Worm (Caenorhabditis elegans): Measurements from ENCODE around the gene T27E7.3.

DNA sequence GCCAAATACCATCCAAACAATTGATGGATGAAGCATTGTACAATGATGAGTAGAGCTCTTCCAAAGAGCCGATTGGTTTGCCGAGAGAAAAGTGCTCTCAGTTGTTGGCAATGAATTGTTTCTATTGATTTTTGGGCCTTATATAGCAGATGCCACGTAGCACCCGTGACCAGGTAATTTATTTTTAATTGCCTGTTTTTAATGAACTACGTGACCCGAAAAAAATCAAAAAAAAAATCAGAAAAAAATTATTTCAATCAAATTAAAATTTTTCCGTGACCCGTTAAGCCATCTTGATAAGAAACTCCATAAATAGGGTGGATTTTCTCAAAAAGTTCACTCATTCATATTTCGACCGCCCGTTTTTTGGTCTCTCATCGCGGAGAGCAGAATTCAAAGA, 9.4 kb upstream of the T27E7.3 start, which contains the start of the genes Y57G11A.2 and T27E7.1:
- no peak for TF ChIP-seq skn-1 (tag; optimal IDR thresholded peaks at IDR 0.05)
- TF ChIP-seq nhr-84 (tag; optimal IDR thresholded peaks at IDR 0.05): no peak
- no peak for TF ChIP-seq nhr-85 (tag)
- no peak for TF ChIP-seq pax-3 (tag; optimal IDR thresholded peaks at IDR 0.05)
- TF ChIP-seq nhr-28 (tag; optimal IDR thresholded peaks at IDR 0.05): no peak
- TF ChIP-seq dpl-1 (GFP tag; optimal IDR thresholded peaks at IDR 0.05): no peak
- TF ChIP-seq hpl-2 (GFP tag; optimal IDR thresholded peaks at IDR 0.05): no peak
- no peak for TF ChIP-seq nhr-237 (tag; optimal IDR thresholded peaks at IDR 0.05)
- no peak for TF ChIP-seq lin-13 (GFP tag; optimal IDR thresholded peaks at IDR 0.05)
- no peak for TF ChIP-seq zag-1 (tag; optimal IDR thresholded peaks at IDR 0.05)
- no peak for TF ChIP-seq snpc-4 (tag; optimal IDR thresholded peaks at IDR 0.05)
- TF ChIP-seq lir-3 (tag; optimal IDR thresholded peaks at IDR 0.05; ENCODE audit: poor library complexity): no peak
- no peak for TF ChIP-seq rnt-1 (tag; optimal IDR thresholded peaks at IDR 0.05)
- TF ChIP-seq ztf-11 (tag; optimal IDR thresholded peaks at IDR 0.05): no peak

Measured in whole organism, L1 larva.